Fruit fly (Drosophila melanogaster) whole organism, prepupa: ENCODE results near the gene CG16965.
A peak's percentile ranks its signal among the peaks of the same experiment; 100 is the strongest.

Experiments used
- CG10631 ChIP-seq: fragments of 200-800 bp; sonication (Bioruptor generic); optimal IDR thresholded peaks from 2 replicates; lab custom pipeline; 2016; ENCODE audit warnings: missing biosample characterization, missing genetic modification characterization
- CG11902 ChIP-seq: fragments of 200-800 bp; sonication (Bioruptor generic); optimal IDR thresholded peaks from 3 replicates; lab custom pipeline; 2016; ENCODE audit warnings: missing biosample characterization, missing genetic modification characterization
- CG15336 ChIP-seq: fragments of 200-800 bp; sonication (Bioruptor generic); IDR thresholded peaks from 2 replicates; pipeline ENCODE4 v1.3.6; 2022; ENCODE audit warnings: missing biosample characterization, missing genetic modification characterization
- CG1621 ChIP-seq: fragments of 200-800 bp; sonication (Bioruptor generic); optimal IDR thresholded peaks from 3 replicates; lab custom pipeline; 2018; ENCODE audit warnings: missing biosample characterization, mild to moderate bottlenecking, missing genetic modification characterization
- CG16779 ChIP-seq: fragments of 200-800 bp; sonication (Bioruptor generic); optimal IDR thresholded peaks from 3 replicates; lab custom pipeline; 2017; ENCODE audit warnings: missing biosample characterization, mild to moderate bottlenecking, missing genetic modification characterization
- CG3032 ChIP-seq: fragments of 200-800 bp; optimal IDR thresholded peaks from 2 replicates; lab custom pipeline; 2019; ENCODE audit warnings: missing biosample characterization, mild to moderate bottlenecking, missing genetic modification characterization, moderate library complexity
- CG31627 ChIP-seq: fragments of 200-800 bp; sonication (Bioruptor generic); optimal IDR thresholded peaks from 3 replicates; lab custom pipeline; 2016; ENCODE audit warnings: missing biosample characterization, missing genetic modification characterization
- CG32006 ChIP-seq: fragments of 200-800 bp; sonication (Bioruptor generic); optimal IDR thresholded peaks from 3 replicates; lab custom pipeline; 2017; ENCODE audit warnings: missing biosample characterization, mild to moderate bottlenecking, missing genetic modification characterization
- CG4318 ChIP-seq: fragments of 200-800 bp; sonication (Bioruptor generic); optimal IDR thresholded peaks from 3 replicates; lab custom pipeline; 2017; ENCODE audit warnings: missing biosample characterization, mild to moderate bottlenecking, missing genetic modification characterization
- CG6163 ChIP-seq: fragments of 200-800 bp; sonication (Bioruptor generic); IDR thresholded peaks from 3 replicates; pipeline ENCODE4 v1.3.6; 2022; ENCODE audit warnings: missing biosample characterization, missing genetic modification characterization
- CG6276 ChIP-seq: fragments of 200-800 bp; sonication (Bioruptor generic); optimal IDR thresholded peaks from 2 replicates; lab custom pipeline; 2017; ENCODE audit warnings: missing biosample characterization, mild to moderate bottlenecking, missing genetic modification characterization
- CG6792 ChIP-seq: fragments of 200-800 bp; sonication (Bioruptor generic); optimal IDR thresholded peaks from 3 replicates; lab custom pipeline; 2016; ENCODE audit warnings: missing biosample characterization, missing genetic modification characterization
- CG6854 ChIP-seq: fragments of 200-800 bp; sonication (Bioruptor generic); optimal IDR thresholded peaks from 2 replicates; lab custom pipeline; 2017; ENCODE audit warnings: missing biosample characterization, mild to moderate bottlenecking, missing genetic modification characterization
- CG7368 ChIP-seq: fragments of 200-800 bp; sonication (Bioruptor generic); optimal IDR thresholded peaks from 3 replicates; lab custom pipeline; 2016; ENCODE audit warnings: missing biosample characterization, missing genetic modification characterization
- CG8319 ChIP-seq: fragments of 200-800 bp; sonication (Bioruptor generic); optimal IDR thresholded peaks from 3 replicates; lab custom pipeline; 2016; ENCODE audit warnings: missing biosample characterization, missing genetic modification characterization
- CG8632 ChIP-seq: fragments of 200-800 bp; sonication (Bioruptor generic); optimal IDR thresholded peaks from 3 replicates; lab custom pipeline; 2016; ENCODE audit warnings: missing biosample characterization, missing genetic modification characterization
- Eip75B ChIP-seq: fragments of 200-800 bp; sonication (Bioruptor generic); optimal IDR thresholded peaks from 3 replicates; lab custom pipeline; 2016; ENCODE audit warnings: missing biosample characterization, missing genetic modification characterization
- Eip78C ChIP-seq: fragments of 200-800 bp; sonication (Bioruptor generic); peaks from one replicate; lab custom pipeline; 2016; ENCODE audit warnings: missing biosample characterization, missing genetic modification characterization
- Ets21C ChIP-seq: fragments of 200-800 bp; sonication (Bioruptor generic); optimal IDR thresholded peaks from 3 replicates; lab custom pipeline; 2016; ENCODE audit warnings: missing biosample characterization, missing genetic modification characterization
- Ets96B ChIP-seq: fragments of 200-800 bp; optimal IDR thresholded peaks from 2 replicates; lab custom pipeline; 2019; ENCODE audit warnings: missing biosample characterization, mild to moderate bottlenecking, missing genetic modification characterization, moderate library complexity
- Hr38 ChIP-seq: sonication (Bioruptor generic); optimal IDR thresholded peaks from 2 replicates; lab custom pipeline; 2016; ENCODE audit warnings: missing biosample characterization, missing genetic modification characterization
- Hr4 ChIP-seq: fragments of 200-800 bp; sonication (Bioruptor generic); optimal IDR thresholded peaks from 3 replicates; lab custom pipeline; 2016; ENCODE audit warnings: missing biosample characterization, missing genetic modification characterization
- Smox ChIP-seq: fragments of 200-800 bp; sonication (Bioruptor generic); optimal IDR thresholded peaks from 3 replicates; lab custom pipeline; 2016; ENCODE audit warnings: missing biosample characterization, missing genetic modification characterization
- Sox102F ChIP-seq: fragments of 200-800 bp; sonication (Bioruptor generic); optimal IDR thresholded peaks from 2 replicates; lab custom pipeline; 2016; ENCODE audit warnings: missing biosample characterization, mild to moderate bottlenecking, missing genetic modification characterization
- achi ChIP-seq: fragments of 200-800 bp; sonication (Bioruptor generic); optimal IDR thresholded peaks from 3 replicates; lab custom pipeline; 2016; ENCODE audit warnings: missing biosample characterization, missing genetic modification characterization
- eg ChIP-seq: fragments of 200-800 bp; sonication (Bioruptor generic); IDR thresholded peaks from 3 replicates; pipeline ENCODE4 v1.3.6; 2022; ENCODE audit warnings: missing biosample characterization, missing genetic modification characterization
- fkh ChIP-seq: fragments of 200-800 bp; sonication (Bioruptor generic); optimal IDR thresholded peaks from 3 replicates; lab custom pipeline; 2017; ENCODE audit warnings: missing biosample characterization, mild to moderate bottlenecking, missing genetic modification characterization, moderate library complexity
- ss ChIP-seq, 2 experiments: fragments of 200-800 bp; sonication (Bioruptor generic); optimal IDR thresholded peaks; 2 replicates in 1 of 2; 3 replicates in 1 of 2; lab custom pipeline; 2017 to 2018; ENCODE audit warnings: mild to moderate bottlenecking in 2 of 2, missing biosample characterization in 2 of 2, missing genetic modification characterization in 2 of 2, moderate library complexity in 1 of 2

The CG16965 gene

DNA sequence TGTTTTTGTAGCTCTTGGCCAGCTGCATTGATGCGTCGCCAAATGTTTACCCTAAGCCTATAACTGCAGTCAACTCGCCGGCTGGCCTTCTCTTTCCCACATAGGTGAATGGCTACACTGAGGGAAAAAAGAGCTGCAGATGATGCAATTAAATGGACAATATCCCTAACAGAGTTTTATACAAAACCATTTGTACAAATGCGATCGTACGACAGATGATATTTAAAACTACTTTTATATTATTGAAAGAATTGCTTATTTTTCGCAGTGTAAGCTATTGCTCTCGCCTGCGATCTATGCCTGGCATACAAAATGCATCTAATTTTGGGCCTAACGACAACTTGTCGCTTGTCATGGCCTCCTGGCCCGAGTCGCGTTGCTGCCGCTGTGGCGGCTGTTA is 31.5 kb upstream of the CG16965 start (continued):
- peak; percentile 16 for TF ChIP-seq CG7368 (GFP tag; lab: Kevin White, UChicago)
- TF ChIP-seq CG11902: no peak
- TF ChIP-seq Sox102F (GFP tag; lab: Kevin White, UChicago): no peak
- peak; percentile 21 for TF ChIP-seq Smox (GFP tag; lab: Kevin White, UChicago)
- peak; percentile 59 for TF ChIP-seq Eip75B (GFP tag; lab: Kevin White, UChicago)
- TF ChIP-seq CG4318 (GFP tag; lab: Kevin White, UChicago): peak; percentile 90
- peak; percentile 78 for TF ChIP-seq achi (GFP tag; lab: Kevin White, UChicago)
- TF ChIP-seq CG15336 (GFP tag; lab: Robert Waterston, UW): peak; percentile 95

DNA sequence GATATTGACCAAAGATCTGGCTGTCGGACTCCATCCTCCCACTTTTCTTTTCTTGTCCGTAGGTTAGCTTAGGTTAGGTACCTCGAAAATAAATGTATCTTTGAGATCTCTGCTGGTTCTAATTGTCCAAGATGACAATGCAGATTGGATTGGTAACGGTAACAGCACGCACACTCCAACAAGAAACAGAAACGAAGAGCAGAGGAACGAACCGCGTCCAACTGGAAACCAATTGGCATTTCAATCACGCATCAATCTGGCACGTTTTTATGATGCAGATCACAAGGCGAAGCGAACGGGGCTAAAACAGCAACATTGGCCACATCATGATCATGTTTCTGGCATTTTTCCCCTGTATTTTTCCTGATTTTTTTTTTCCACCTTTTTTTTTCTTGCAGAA is 25.6 kb upstream of the CG16965 start:
- TF ChIP-seq CG6792 (no peak), CG31627 (GFP tag; lab: Kevin White, UChicago) (no peak)

- no peak for TF ChIP-seq ss (GFP tag; optimal IDR thresholded peaks at IDR 0.05; lab: Kevin White, UChicago)
- TF ChIP-seq CG3032 (tag; lab: Kevin White, UChicago): peak; percentile 6
- TF ChIP-seq Hr4: peak; percentile 5
- TF ChIP-seq CG6276 (GFP tag; lab: Kevin White, UChicago): no peak
- no peak for TF ChIP-seq Hr38 (GFP tag; lab: Kevin White, UChicago)
- TF ChIP-seq CG8319 (GFP tag; lab: Kevin White, UChicago): no peak
- TF ChIP-seq CG32006 (GFP tag; lab: Kevin White, UChicago): peak; percentile 51
- no peak for TF ChIP-seq CG1621 (tag; lab: Kevin White, UChicago)
- TF ChIP-seq CG10631: peak; percentile 13
- no peak for TF ChIP-seq Ets21C (GFP tag; lab: Kevin White, UChicago)
- TF ChIP-seq Ets96B (tag; lab: Kevin White, UChicago): peak; percentile 11
- TF ChIP-seq Eip78C (GFP tag; lab: Kevin White, UChicago): peak; percentile 69
Measured at dm6 chr2L:11958729-11959128, 22.7 kb upstream of the CG16965 start.

- TF ChIP-seq fkh (GFP tag; lab: Kevin White, UChicago) (peak; percentile 68), CG6163 (no peak)
Measured at dm6 chr2L:11960909-11961308, 20.5 kb upstream of the CG16965 start.

dm6 chr2L:11963422-11964322 is 17.7 kb upstream of the CG16965 start:
- no peak for TF ChIP-seq CG6854 (GFP tag; lab: Kevin White, UChicago)
- 0 out of 3 replicates have a peak, but pooled peaks have one; percentile 12 for TF ChIP-seq eg (GFP tag; lab: Robert Waterston, UW)
- peak; percentile 21 for TF ChIP-seq CG6276 (GFP tag; lab: Kevin White, UChicago)
- TF ChIP-seq Eip78C (GFP tag; lab: Kevin White, UChicago): peak; percentile 46
- TF ChIP-seq CG16779 (tag; lab: Kevin White, UChicago): no peak
- 0 out of 3 replicates have a peak, but pooled peaks have one; percentile 40 for TF ChIP-seq CG6163
- TF ChIP-seq CG8632: peak; percentile 13
- TF ChIP-seq, all 60 proteins: peak for 5
